Worm (Caenorhabditis elegans) whole organism, mixed stage, embryonic: Measurements from ENCODE around the gene srt-12.

ENCODE experiments used
- M03D4.4 ChIP-seq: sonication (generic microtip); optimal IDR thresholded peaks from 2 replicates; lab custom pipeline; 2017; ENCODE audit warnings: mild to moderate bottlenecking, missing genetic modification characterization, missing compliant biosample characterization
- ces-1 ChIP-seq: fragments of 150-350 bp; optimal IDR thresholded peaks from 2 replicates; lab custom pipeline; 2014; ENCODE audit warnings: missing biosample characterization, missing genetic modification reagents, missing genetic modification characterization
- ham-2 ChIP-seq: fragments of 200-800 bp; sonication (Bioruptor generic); optimal IDR thresholded peaks from 2 replicates; lab custom pipeline; 2018; ENCODE audit warnings: mild to moderate bottlenecking, missing genetic modification characterization, missing compliant biosample characterization
- mep-1 ChIP-seq: fragments of 150-350 bp; optimal IDR thresholded peaks from 2 replicates; lab custom pipeline; 2017; ENCODE audit warnings: missing biosample characterization, missing genetic modification reagents, missing genetic modification characterization, inconsistent platforms
- nhr-12 ChIP-seq: fragments of 150-350 bp; optimal IDR thresholded peaks from 2 replicates; lab custom pipeline; 2014; ENCODE audit warnings: missing biosample characterization, missing genetic modification characterization
- nhr-76 ChIP-seq: sonication (generic microtip); optimal IDR thresholded peaks from 2 replicates; lab custom pipeline; 2017; ENCODE audit warnings: missing biosample characterization, missing genetic modification characterization
- snpc-4 ChIP-seq: fragments of 150-350 bp; optimal IDR thresholded peaks from 2 replicates; lab custom pipeline; 2014; ENCODE audit warnings: missing biosample characterization, missing genetic modification characterization
- unc-120 ChIP-seq: sonication (generic microtip); optimal IDR thresholded peaks from 2 replicates; lab custom pipeline; 2017; ENCODE audit warnings: missing genetic modification characterization, missing compliant biosample characterization; ENCODE audit not compliant: poor library complexity, severe bottlenecking
- unc-39 ChIP-seq: fragments of 150-350 bp; optimal IDR thresholded peaks from 2 replicates; lab custom pipeline; 2014; ENCODE audit warnings: missing biosample characterization, missing genetic modification characterization
- unc-62 ChIP-seq: fragments of 150-350 bp; optimal IDR thresholded peaks from 2 replicates; lab custom pipeline; 2014; ENCODE audit warnings: missing biosample characterization, missing genetic modification reagents, missing genetic modification characterization

DNA sequence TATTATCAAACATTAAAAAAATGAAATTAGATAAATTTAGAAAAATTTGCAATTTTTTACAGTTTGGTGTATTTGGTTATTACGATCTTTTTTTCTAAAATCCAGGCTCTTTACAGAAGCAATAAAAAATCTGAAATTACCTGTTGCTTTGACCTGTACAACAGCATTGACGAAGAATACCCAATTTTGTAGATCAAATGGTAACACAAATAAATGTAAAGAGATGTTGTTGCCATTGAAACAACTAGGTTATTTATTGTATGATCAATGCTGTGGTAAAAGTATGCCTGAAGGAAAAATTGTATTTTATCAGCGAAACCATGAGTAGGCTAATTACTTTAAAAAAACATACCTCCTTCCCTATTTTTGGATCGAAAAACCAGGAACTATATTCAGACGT lies 776 bp downstream of the srt-12 start:
- TF ChIP-seq snpc-4: no peak
- no peak for TF ChIP-seq unc-120 (tag; lab: Kevin White, UChicago)
- TF ChIP-seq nhr-76 (tag; lab: Kevin White, UChicago): no peak
- TF ChIP-seq ham-2 (GFP tag; lab: Kevin White, UChicago): no peak
- no peak for TF ChIP-seq ces-1 (GFP tag; lab: Kevin White, UChicago)
- no peak for TF ChIP-seq unc-39
- TF ChIP-seq unc-62 (GFP tag; lab: Kevin White, UChicago): no peak
- TF ChIP-seq nhr-12 (tag; lab: Kevin White, UChicago): no peak
- no peak for TF ChIP-seq M03D4.4 (tag; lab: Kevin White, UChicago)
- TF ChIP-seq mep-1 (tag; lab: Kevin White, UChicago): no peak
